Fruit fly (Drosophila melanogaster) whole organism, adult: ENCODE measurements around the gene Uck.

ENCODE experiments used
- CG11617 ChIP-seq: fragments of 200-800 bp; sonication (Bioruptor generic); optimal IDR thresholded peaks from 2 replicates; lab custom pipeline; 2017; ENCODE audit warnings: mild to moderate bottlenecking, missing biosample characterization, missing genetic modification reagents, missing genetic modification characterization
- CG12768 ChIP-seq: fragments of 200-800 bp; sonication (Bioruptor generic); optimal IDR thresholded peaks from 2 replicates; lab custom pipeline; 2017; ENCODE audit warnings: missing biosample characterization, missing genetic modification characterization, mild to moderate bottlenecking, moderate library complexity, missing genetic modification reagents
- CG14711 ChIP-seq: fragments of 200-800 bp; sonication (Bioruptor generic); optimal IDR thresholded peaks from 2 replicates; lab custom pipeline; 2018; ENCODE audit warnings: missing biosample characterization, mild to moderate bottlenecking, missing genetic modification characterization, moderate library complexity
- Crg-1 ChIP-seq: fragments of 200-800 bp; sonication (Bioruptor generic); optimal IDR thresholded peaks from 2 replicates; lab custom pipeline; 2016; ENCODE audit warnings: missing biosample characterization, missing genetic modification characterization
- Hr96 ChIP-seq: fragments of 200-800 bp; sonication (Bioruptor generic); optimal IDR thresholded peaks from 2 replicates; lab custom pipeline; 2016; ENCODE audit warnings: missing biosample characterization, missing genetic modification characterization
- Mnt ChIP-seq: fragments of 200-800 bp; sonication (Bioruptor generic); optimal IDR thresholded peaks from 2 replicates; lab custom pipeline; 2016; ENCODE audit warnings: missing biosample characterization, mild to moderate bottlenecking, missing genetic modification characterization
- cic ChIP-seq: fragments of 200-800 bp; sonication (Bioruptor generic); optimal IDR thresholded peaks from 2 replicates; lab custom pipeline; 2017; ENCODE audit warnings: missing biosample characterization, mild to moderate bottlenecking, missing genetic modification characterization, moderate library complexity
- cnc ChIP-seq, 2 experiments: fragments of >200 bp; optimal IDR thresholded peaks; 2 replicates each; lab custom pipeline; 2017
- kay ChIP-seq: fragments of 200-800 bp; sonication (Bioruptor generic); peaks from one replicate; lab custom pipeline; 2016; ENCODE audit warnings: missing biosample characterization, missing genetic modification characterization, borderline replicate concordance
- pad ChIP-seq: fragments of 200-800 bp; sonication (Bioruptor generic); optimal IDR thresholded peaks from 3 replicates; lab custom pipeline; 2017; ENCODE audit warnings: missing biosample characterization, missing genetic modification characterization, mild to moderate bottlenecking, moderate library complexity, missing genetic modification reagents
- tj ChIP-seq: fragments of 200-800 bp; sonication (Bioruptor generic); optimal IDR thresholded peaks from 3 replicates; lab custom pipeline; 2017; ENCODE audit warnings: missing biosample characterization, mild to moderate bottlenecking, missing genetic modification characterization, moderate library complexity
- toe ChIP-seq: fragments of 200-800 bp; sonication (Bioruptor generic); optimal IDR thresholded peaks from 2 replicates; lab custom pipeline; 2016; ENCODE audit warnings: missing biosample characterization, missing genetic modification characterization

- TF ChIP-seq CG11617 (GFP tag; lab: Kevin White, UChicago) (no peak), Crg-1 (no peak), cnc (optimal IDR thresholded peaks at IDR 0.05; lab: Kevin White, UChicago) (no peak), CG12768 (GFP tag; lab: Kevin White, UChicago) (no peak), Hr96 (GFP tag; lab: Kevin White, UChicago) (no peak), tj (GFP tag; lab: Kevin White, UChicago) (no peak), Mnt (GFP tag; lab: Kevin White, UChicago) (no peak), pad (GFP tag; lab: Kevin White, UChicago) (no peak), cic (no peak), kay (GFP tag; lab: Kevin White, UChicago) (no peak), CG14711 (no peak), toe (GFP tag; lab: Kevin White, UChicago) (no peak)
Observed at dm6 chr3R:24319083-24319381, 29.1 kb downstream of the Uck start.
